Worm (Caenorhabditis elegans) whole organism, L4/young adult: Measurements from ENCODE around the gene hpo-40.

Experiments used
- W03F9.2 ChIP-seq: fragments of 150-350 bp; optimal IDR thresholded peaks from 2 replicates; lab custom pipeline; 2014; ENCODE audit warnings: missing biosample characterization, missing genetic modification characterization
- him-1 ChIP-seq: sonication (generic microtip); optimal IDR thresholded peaks from 2 replicates; lab custom pipeline; 2016; ENCODE audit warnings: missing genotype, missing genetic modification reagents, missing genetic modification characterization, missing compliant biosample characterization

- TF ChIP-seq him-1 (tag; lab: Kevin White, UChicago) (no peak), W03F9.2 (tag; lab: Kevin White, UChicago) (no peak)
Measured at ce11 chrV:10198386-10198785, 14.3 kb upstream of the hpo-40 start, which contains the start of gene ZK856.6.
